Worm (Caenorhabditis elegans): ENCODE data around the gene clhm-1.

The clhm-1 gene

DNA sequence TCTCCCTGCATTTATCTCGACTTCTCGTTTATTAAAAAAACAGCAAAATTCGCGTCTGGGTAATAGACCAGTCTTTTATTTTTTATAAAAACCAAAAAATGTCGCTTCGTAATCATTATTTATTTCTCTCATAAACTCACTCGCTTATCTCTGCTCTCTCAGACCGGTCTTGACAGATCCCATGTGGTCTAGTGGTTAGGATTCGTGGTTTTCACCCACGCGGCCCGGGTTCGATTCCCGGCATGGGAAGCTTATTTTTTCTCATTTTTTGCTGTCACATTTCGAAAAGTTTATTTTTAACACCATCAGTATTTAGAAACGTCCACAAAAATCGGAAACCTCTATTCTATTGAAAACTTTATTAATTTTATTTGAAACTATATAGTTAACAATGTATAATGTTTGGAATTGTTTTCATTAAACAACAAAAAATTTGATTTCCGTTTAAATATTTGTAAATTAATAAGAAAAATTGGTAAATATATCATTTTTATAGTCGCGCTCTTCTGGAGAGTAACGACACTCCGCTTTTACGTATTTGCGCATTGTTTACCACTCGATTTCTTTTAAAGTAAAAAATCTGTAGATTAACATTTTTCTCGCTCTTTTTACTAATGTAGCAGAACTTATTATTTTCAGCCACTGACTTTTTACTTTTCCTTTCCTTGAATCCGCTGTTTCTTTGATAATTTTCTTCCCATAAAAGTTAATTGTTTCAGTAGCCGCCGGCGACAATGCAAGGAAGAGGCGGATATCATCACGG, 27.4 kb upstream of the clhm-1 start, which contains the start of gene hrpl-1:
Gene hrpl-1 (plus strand): TSS at position 713 of the 763 bp plus-strand sequence.
- no peak for TF ChIP-seq lin-13 (tag; optimal IDR thresholded peaks at IDR 0.05)
- TF ChIP-seq blmp-1 (tag; optimal IDR thresholded peaks at IDR 0.05) = no peak
- peak; percentile 28 for TF ChIP-seq tbx-8 (GFP tag; optimal IDR thresholded peaks at IDR 0.05)
- no peak for TF ChIP-seq ceh-43 (GFP tag; optimal IDR thresholded peaks at IDR 0.05)
- peak; percentile 26 for TF ChIP-seq lsy-2 (tag; optimal IDR thresholded peaks at IDR 0.05)
- no peak for TF ChIP-seq unc-39 (tag; optimal IDR thresholded peaks at IDR 0.05)
- TF ChIP-seq ceh-83 (GFP tag; optimal IDR thresholded peaks at IDR 0.05) = peak; percentile 62
- TF ChIP-seq lin-32 (GFP tag; optimal IDR thresholded peaks at IDR 0.05) = peak; percentile 14
- TF ChIP-seq cnd-1 (tag; optimal IDR thresholded peaks at IDR 0.05) = peak; percentile 59
- peak; percentile 76 for TF ChIP-seq sptf-1 (tag; optimal IDR thresholded peaks at IDR 0.05)
- TF ChIP-seq M03D4.4 (tag; optimal IDR thresholded peaks at IDR 0.05) = peak; percentile 73
- TF ChIP-seq bed-3 (GFP tag; optimal IDR thresholded peaks at IDR 0.05) = peak; percentile 11
- TF ChIP-seq hlh-1 (tag; optimal IDR thresholded peaks at IDR 0.05) = no peak
- peak; percentile 52 for TF ChIP-seq sem-2 (GFP tag; optimal IDR thresholded peaks at IDR 0.05)
- TF ChIP-seq elt-1 (tag; optimal IDR thresholded peaks at IDR 0.05; ENCODE audit: borderline replicate concordance, insufficient read depth) = no peak

ce11 chrII:6897507-6897906, 26.7 kb upstream of the clhm-1 start, which contains the start of gene C44B7.11:
C44B7.11 (minus strand) TSS chrII:6897540.
- TF ChIP-seq ztf-11 (tag; optimal IDR thresholded peaks at IDR 0.05) (no peak), unc-62 (GFP tag; optimal IDR thresholded peaks at IDR 0.05) (no peak), mls-2 (tag; optimal IDR thresholded peaks at IDR 0.05) (no peak), hlh-1 (tag; optimal IDR thresholded peaks at IDR 0.05) (no peak), ceh-43 (GFP tag; optimal IDR thresholded peaks at IDR 0.05) (no peak), bed-3 (GFP tag; optimal IDR thresholded peaks at IDR 0.05) (no peak), blmp-1 (tag; optimal IDR thresholded peaks at IDR 0.05) (no peak)

- TF ChIP-seq blmp-1 (tag; optimal IDR thresholded peaks at IDR 0.05) (no peak), unc-120 (tag; optimal IDR thresholded peaks at IDR 0.05; ENCODE audit: poor library complexity, severe bottlenecking) (no peak), nhr-12 (tag; optimal IDR thresholded peaks at IDR 0.05) (no peak), sem-2 (GFP tag; optimal IDR thresholded peaks at IDR 0.05) (no peak), lsy-2 (tag; optimal IDR thresholded peaks at IDR 0.05) (peak; percentile 61), ztf-11 (tag; optimal IDR thresholded peaks at IDR 0.05) (no peak), unc-39 (tag; optimal IDR thresholded peaks at IDR 0.05) (no peak), ham-2 (GFP tag; optimal IDR thresholded peaks at IDR 0.05) (no peak)
These were observed 22.9 kb upstream of the clhm-1 start, which contains the start of gene adal-1 for ce11 chrII:6893589-6894245. adal-1 (minus strand) TSS chrII:6893639.

DNA sequence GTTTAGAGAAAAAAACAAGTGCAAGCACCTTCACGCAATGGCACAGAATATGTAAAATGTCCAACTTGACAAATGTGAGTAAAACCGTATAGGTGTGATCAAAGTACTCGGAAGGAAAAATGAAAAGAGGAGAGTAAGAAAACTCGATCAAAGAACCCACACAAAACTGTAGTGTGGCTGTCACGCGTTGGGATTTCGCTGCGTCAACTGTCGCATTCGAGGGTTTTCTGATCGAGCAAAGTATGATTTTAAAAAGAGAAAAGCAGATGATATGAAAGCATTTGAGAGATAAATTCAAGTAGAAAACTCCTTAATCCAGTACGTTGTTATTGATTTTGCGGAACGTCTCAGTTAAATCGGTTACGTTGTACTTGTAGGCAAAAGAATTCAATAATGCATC, 21.0 kb upstream of the clhm-1 start:
- no peak for TF ChIP-seq nhr-2 (tag; optimal IDR thresholded peaks at IDR 0.05)
- TF ChIP-seq hlh-1 (tag; optimal IDR thresholded peaks at IDR 0.05) = peak; percentile 83

DNA sequence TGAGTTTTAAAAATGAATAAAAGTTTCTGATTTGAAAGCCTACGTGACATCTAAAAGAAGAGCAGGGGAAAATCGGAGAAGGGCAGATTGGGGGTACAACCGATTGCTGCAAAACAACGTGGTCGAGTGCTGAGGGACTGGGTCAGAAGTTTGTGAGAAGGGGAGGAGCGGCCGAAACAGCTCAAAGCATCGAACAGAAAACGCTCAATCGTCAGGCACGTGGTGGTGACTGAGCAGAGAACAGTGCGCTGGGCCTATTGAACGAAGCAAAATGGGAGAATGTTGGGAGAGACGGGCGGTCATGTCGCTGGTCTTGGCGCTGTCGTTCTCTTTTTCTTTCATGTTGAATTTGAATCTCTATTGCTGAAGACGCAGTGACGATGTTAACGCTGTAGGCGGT, 20.4 kb upstream of the clhm-1 start:
- TF ChIP-seq ces-1 (GFP tag; optimal IDR thresholded peaks at IDR 0.05) = no peak

DNA sequence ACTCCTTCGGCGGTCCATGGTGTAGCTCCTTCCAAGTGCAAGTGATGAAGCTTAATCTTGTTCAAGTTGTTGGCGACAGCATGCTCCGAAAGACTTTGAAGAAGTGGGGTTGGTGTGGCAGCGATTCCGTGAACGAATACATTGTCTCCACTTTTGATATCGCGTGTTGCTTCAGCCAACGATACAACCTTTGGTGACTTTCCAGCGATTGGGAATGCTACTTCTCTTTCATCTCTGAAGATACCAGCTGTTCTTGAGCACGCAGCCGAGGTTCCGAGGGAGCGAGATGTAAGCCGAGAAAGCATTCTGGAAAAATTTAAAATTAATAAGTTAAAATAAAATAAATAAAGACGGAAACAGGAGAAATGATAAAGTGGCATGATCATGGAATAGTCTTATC, 19.3 kb upstream of the clhm-1 start, which contains the start of gene acer-1:
Gene acer-1 (minus strand): TSS at position 306 of the 400 bp plus-strand sequence.
- TF ChIP-seq drap-1 (GFP tag; optimal IDR thresholded peaks at IDR 0.05) (no peak), ham-2 (GFP tag; optimal IDR thresholded peaks at IDR 0.05) (no peak), lin-13 (tag; optimal IDR thresholded peaks at IDR 0.05) (no peak)

DNA sequence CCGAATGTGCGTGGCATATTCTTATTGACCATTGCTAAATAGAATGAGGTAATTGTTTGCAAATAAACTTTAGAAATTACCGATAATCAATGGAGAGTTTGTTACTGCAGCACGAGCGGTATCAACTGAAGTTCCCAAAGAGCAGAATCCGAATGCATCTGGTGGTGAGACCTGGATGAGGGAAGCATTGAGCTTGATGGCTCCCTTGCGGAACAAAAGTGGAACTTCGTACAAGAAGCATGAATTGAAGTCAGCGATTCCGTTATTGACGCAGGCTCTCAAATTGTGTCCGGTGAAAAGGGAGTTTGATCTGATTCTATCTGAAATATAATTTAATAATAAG, 18.7 kb upstream of the clhm-1 start:
- TF ChIP-seq hlh-1 (tag; optimal IDR thresholded peaks at IDR 0.05) (no peak), sem-2 (GFP tag; optimal IDR thresholded peaks at IDR 0.05) (no peak), bed-3 (GFP tag; optimal IDR thresholded peaks at IDR 0.05) (no peak), mab-5 (tag; optimal IDR thresholded peaks at IDR 0.05) (no peak), mls-2 (tag; optimal IDR thresholded peaks at IDR 0.05) (no peak), zip-8 (tag; optimal IDR thresholded peaks at IDR 0.05) (no peak), lsy-2 (tag; optimal IDR thresholded peaks at IDR 0.05) (no peak), pha-4 (tag; optimal IDR thresholded peaks at IDR 0.05) (no peak), nhr-2 (tag; optimal IDR thresholded peaks at IDR 0.05) (no peak), tbx-8 (GFP tag; optimal IDR thresholded peaks at IDR 0.05) (no peak), sptf-1 (tag; optimal IDR thresholded peaks at IDR 0.05) (no peak), ceh-43 (GFP tag; optimal IDR thresholded peaks at IDR 0.05) (no peak)

Data from whole organism, mixed stage, embryonic.